Worm (Caenorhabditis elegans): ENCODE measurements around the gene F17E9.5.

The F17E9.5 gene

ce11 chrIV:8378280-8378679, 32.7 kb downstream of the F17E9.5 start (continued):
- TF ChIP-seq lin-26 (GFP tag; IDR thresholded peaks at IDR 0.05) (peak; percentile 51; the same call in 1 of the 2 replicates), F33H1.4 (GFP tag; IDR thresholded peaks at IDR 0.05) (no peak), mxl-1 (tag; optimal IDR thresholded peaks at IDR 0.05) (no peak), nhr-120 (GFP tag; IDR thresholded peaks at IDR 0.05) (0 out of 2 replicates have a peak, but pooled peaks have one; percentile 12), egl-18 (GFP tag; IDR thresholded peaks at IDR 0.05) (no peak), ceh-58 (GFP tag; IDR thresholded peaks at IDR 0.05) (0 out of 2 replicates have a peak, but pooled peaks have one; percentile 80)

ce11 chrIV:8379278-8379677, 33.7 kb downstream of the F17E9.5 start, which contains the start of gene nap-1:
Gene nap-1, minus strand, starts transcription at chrIV:8379319.
- TF ChIP-seq Y95B8A.8 (GFP tag; IDR thresholded peaks at IDR 0.05) (no peak), dox-1 (GFP tag; IDR thresholded peaks at IDR 0.05) (no peak), mxl-1 (tag; optimal IDR thresholded peaks at IDR 0.05) (no peak), ceh-40 (GFP tag; IDR thresholded peaks at IDR 0.05) (no peak), let-607 (tag; optimal IDR thresholded peaks at IDR 0.05) (no peak), nfya-1 (tag; optimal IDR thresholded peaks at IDR 0.05; ENCODE audit: borderline replicate concordance, insufficient read depth) (no peak), gei-17 (GFP tag; optimal IDR thresholded peaks at IDR 0.05) (no peak), Y56A3A.18 (GFP tag; IDR thresholded peaks at IDR 0.05) (no peak), attf-5 (GFP tag; optimal IDR thresholded peaks at IDR 0.05) (peak; percentile 75), snpc-4 (GFP tag; optimal IDR thresholded peaks at IDR 0.05) (no peak), snpc-4 (tag; optimal IDR thresholded peaks at IDR 0.05) (peak in 2 of 4 experiments; percentile 53 to 80), ztf-6 (GFP tag; IDR thresholded peaks at IDR 0.05) (no peak), cebp-1 (GFP tag; IDR thresholded peaks at IDR 0.05) (peak; percentile 63; the same call in 1 of the 2 replicates), cebp-1 (tag; optimal IDR thresholded peaks at IDR 0.05) (peak; percentile 75), snpc-3.4 (tag; optimal IDR thresholded peaks at IDR 0.05) (no peak), F49E8.2 (tag; optimal IDR thresholded peaks at IDR 0.05; ENCODE audit: insufficient read depth) (no peak), ceh-27 (GFP tag; optimal IDR thresholded peaks at IDR 0.05) (peak; percentile 55), mes-4 (tag; optimal IDR thresholded peaks at IDR 0.05) (no peak), pbrm-1 (GFP tag; IDR thresholded peaks at IDR 0.05) (peak; percentile 27; the same call in 1 of the 2 replicates), T07F8.4 (tag; optimal IDR thresholded peaks at IDR 0.05) (no peak), mcd-1 (GFP tag; IDR thresholded peaks at IDR 0.05) (no peak), madf-6 (GFP tag; IDR thresholded peaks at IDR 0.05) (peak; percentile 50; the same call in 1 of the 2 replicates), mel-28 (tag; optimal IDR thresholded peaks at IDR 0.05; ENCODE audit: borderline replicate concordance) (no peak), K11D2.4 (GFP tag; IDR thresholded peaks at IDR 0.05) (no peak), hmg-20 (GFP tag; IDR thresholded peaks at IDR 0.05) (no peak), hlh-26 (GFP tag; conservative IDR thresholded peaks at IDR 0.05) (no peak), nhr-179 (tag; optimal IDR thresholded peaks at IDR 0.05) (no peak), efl-1 (GFP tag; optimal IDR thresholded peaks at IDR 0.05) (no peak), F23B12.7 (tag; optimal IDR thresholded peaks at IDR 0.05; ENCODE audit: insufficient read depth) (peak; percentile 40), F33H1.4 (GFP tag; IDR thresholded peaks at IDR 0.05) (peak; percentile 92), nfyb-1 (GFP tag; IDR thresholded peaks at IDR 0.05) (0 out of 2 replicates have a peak, but pooled peaks have one; percentile 49), hmg-1.2 (GFP tag; IDR thresholded peaks at IDR 0.05) (peak; percentile 34; the same call in 1 of the 2 replicates), lin-40 (tag; optimal IDR thresholded peaks at IDR 0.05) (peak; percentile 37), ztf-28 (GFP tag; IDR thresholded peaks at IDR 0.05) (no peak), lag-1 (GFP tag; IDR thresholded peaks at IDR 0.05) (no peak), zfh-2 (GFP tag; conservative IDR thresholded peaks at IDR 0.05) (no peak), hsf-1 (GFP tag; IDR thresholded peaks at IDR 0.05) (no peak), xnd-1 (tag; optimal IDR thresholded peaks at IDR 0.05) (no peak), sptf-2 (GFP tag; optimal IDR thresholded peaks at IDR 0.05) (no peak), aptf-3 (GFP tag; IDR thresholded peaks at IDR 0.05) (no peak), snpc-1.3 (tag; optimal IDR thresholded peaks at IDR 0.05; ENCODE audit: insufficient read depth) (peak; percentile 6), ceh-79 (tag; optimal IDR thresholded peaks at IDR 0.05) (no peak)
